Worm (Caenorhabditis elegans): Measurements from ENCODE around the gene col-165.

- TF ChIP-seq ama-1 (optimal IDR thresholded peaks at IDR 0.05) (no peak), F13C5.2 (tag; optimal IDR thresholded peaks at IDR 0.05) (no peak)
Observed at ce11 chrX:4368800-4369199, 15.4 kb downstream of the col-165 start, which contains the start of gene R160.4.
